Worm (Caenorhabditis elegans) whole organism, late embryonic: Measurements from ENCODE around the gene srt-34.

Experiments
- C08G9.2 ChIP-seq: sonication (generic microtip); optimal IDR thresholded peaks from 2 replicates; lab custom pipeline; 2016; ENCODE audit warnings: mild to moderate bottlenecking, missing genetic modification characterization, moderate library complexity, missing compliant biosample characterization
- F13H6.1 ChIP-seq: sonication (generic microtip); optimal IDR thresholded peaks from 2 replicates; lab custom pipeline; 2016; ENCODE audit warnings: missing genetic modification characterization, missing compliant biosample characterization
- K02D7.2 ChIP-seq: sonication (generic microtip); optimal IDR thresholded peaks from 2 replicates; lab custom pipeline; 2017; ENCODE audit warnings: mild to moderate bottlenecking, missing genetic modification characterization, missing compliant biosample characterization
- T23F11.4 ChIP-seq: fragments of 200-800 bp; sonication (Bioruptor generic); optimal IDR thresholded peaks from 2 replicates; lab custom pipeline; 2018; ENCODE audit warnings: mild to moderate bottlenecking, missing genetic modification characterization, missing compliant biosample characterization
- Y22D7AL.16 ChIP-seq: sonication (generic microtip); optimal IDR thresholded peaks from 2 replicates; lab custom pipeline; 2016; ENCODE audit warnings: missing genetic modification characterization, missing compliant biosample characterization
- ahr-1 ChIP-seq: sonication (generic microtip); optimal IDR thresholded peaks from 2 replicates; lab custom pipeline; 2016; ENCODE audit warnings: missing genetic modification characterization, missing compliant biosample characterization
- ceh-14 ChIP-seq: sonication (generic microtip); optimal IDR thresholded peaks from 2 replicates; lab custom pipeline; 2016; ENCODE audit warnings: missing genotype, missing genetic modification characterization, missing compliant biosample characterization
- ceh-18 ChIP-seq: sonication (generic microtip); optimal IDR thresholded peaks from 2 replicates; lab custom pipeline; 2016; ENCODE audit warnings: missing genetic modification characterization, missing compliant biosample characterization
- ceh-2 ChIP-seq: sonication (generic microtip); optimal IDR thresholded peaks from 2 replicates; lab custom pipeline; 2016; ENCODE audit warnings: missing genotype, missing genetic modification characterization, missing compliant biosample characterization
- ceh-24 ChIP-seq: sonication (generic microtip); optimal IDR thresholded peaks from 2 replicates; lab custom pipeline; 2016; ENCODE audit warnings: mild to moderate bottlenecking, missing genetic modification characterization, missing compliant biosample characterization
- ceh-31 ChIP-seq: sonication (generic microtip); optimal IDR thresholded peaks from 2 replicates; lab custom pipeline; 2016; ENCODE audit warnings: missing genetic modification characterization, missing compliant biosample characterization
- ceh-34 ChIP-seq: sonication (generic microtip); optimal IDR thresholded peaks from 2 replicates; lab custom pipeline; 2016; ENCODE audit warnings: mild to moderate bottlenecking, missing genetic modification characterization, missing compliant biosample characterization
- ceh-45 ChIP-seq: fragments of 200-800 bp; sonication (Bioruptor generic); IDR thresholded peaks from 2 replicates; pipeline ENCODE4 v1.3.6; 2022; ENCODE audit warnings: missing genetic modification reagents, missing genetic modification characterization, missing compliant biosample characterization
- ceh-48 ChIP-seq: sonication (generic microtip); optimal IDR thresholded peaks from 2 replicates; lab custom pipeline; 2016; ENCODE audit warnings: missing genetic modification characterization, inconsistent platforms, missing compliant biosample characterization
- ceh-6 ChIP-seq: fragments of 200-800 bp; sonication (Bioruptor generic); optimal IDR thresholded peaks from 2 replicates; lab custom pipeline; 2018; ENCODE audit warnings: mild to moderate bottlenecking, missing genetic modification characterization, missing compliant biosample characterization
- che-1 ChIP-seq: sonication (generic microtip); optimal IDR thresholded peaks from 2 replicates; lab custom pipeline; 2016; ENCODE audit warnings: mild to moderate bottlenecking, missing genetic modification characterization, missing compliant biosample characterization
- dmd-4 ChIP-seq: sonication (generic microtip); optimal IDR thresholded peaks from 2 replicates; lab custom pipeline; 2016; ENCODE audit warnings: borderline replicate concordance, missing genetic modification characterization, missing compliant biosample characterization
- dve-1 ChIP-seq: sonication (generic microtip); optimal IDR thresholded peaks from 2 replicates; lab custom pipeline; 2017; ENCODE audit warnings: antibody characterized with exemption, mild to moderate bottlenecking, missing genetic modification characterization, missing compliant biosample characterization
- elt-2 ChIP-seq: sonication (generic microtip); optimal IDR thresholded peaks from 2 replicates; lab custom pipeline; 2016; ENCODE audit warnings: missing genetic modification reagents, missing genetic modification characterization, missing compliant biosample characterization
- elt-4 ChIP-seq: sonication (generic microtip); optimal IDR thresholded peaks from 2 replicates; lab custom pipeline; 2016; ENCODE audit warnings: missing genetic modification characterization, missing compliant biosample characterization
- ets-4 ChIP-seq: sonication (generic microtip); optimal IDR thresholded peaks from 2 replicates; lab custom pipeline; 2016; ENCODE audit warnings: missing genetic modification characterization, missing compliant biosample characterization
- fax-1 ChIP-seq: sonication (generic microtip); optimal IDR thresholded peaks from 2 replicates; lab custom pipeline; 2016; ENCODE audit warnings: missing genotype, missing genetic modification characterization, missing compliant biosample characterization
- fkh-6 ChIP-seq: sonication (generic microtip); optimal IDR thresholded peaks from 2 replicates; lab custom pipeline; 2016; ENCODE audit warnings: missing genetic modification characterization, missing compliant biosample characterization
- gmeb-2 ChIP-seq: sonication (generic microtip); optimal IDR thresholded peaks from 2 replicates; lab custom pipeline; 2016; ENCODE audit warnings: missing genetic modification characterization, inconsistent platforms, missing compliant biosample characterization
- hlh-13 ChIP-seq: fragments of 200-800 bp; sonication (Bioruptor generic); optimal IDR thresholded peaks from 2 replicates; lab custom pipeline; 2018; ENCODE audit warnings: mild to moderate bottlenecking, missing genetic modification characterization, missing compliant biosample characterization
- hlh-15 ChIP-seq: sonication (generic microtip); optimal IDR thresholded peaks from 2 replicates; lab custom pipeline; 2016; ENCODE audit warnings: missing genetic modification characterization, missing compliant biosample characterization
- hlh-6 ChIP-seq: sonication (generic microtip); optimal IDR thresholded peaks from 2 replicates; lab custom pipeline; 2016; ENCODE audit warnings: missing genotype, missing genetic modification characterization, missing compliant biosample characterization
- hlh-8 ChIP-seq: sonication (generic microtip); optimal IDR thresholded peaks from 2 replicates; lab custom pipeline; 2016; ENCODE audit warnings: missing genotype, missing genetic modification characterization, missing compliant biosample characterization
- lim-6 ChIP-seq: sonication (generic microtip); optimal IDR thresholded peaks from 2 replicates; lab custom pipeline; 2016; ENCODE audit warnings: missing genetic modification characterization, missing compliant biosample characterization
- madf-2 ChIP-seq: sonication (generic microtip); optimal IDR thresholded peaks from 2 replicates; lab custom pipeline; 2017; ENCODE audit warnings: missing genetic modification characterization, missing compliant biosample characterization
- nfya-1 ChIP-seq: sonication (generic microtip); optimal IDR thresholded peaks from 2 replicates; lab custom pipeline; 2017; ENCODE audit warnings: missing genetic modification characterization, mild to moderate bottlenecking, missing compliant biosample characterization, antibody characterized with exemption, moderate library complexity
- nhr-232 ChIP-seq: sonication (generic microtip); optimal IDR thresholded peaks from 2 replicates; lab custom pipeline; 2016; ENCODE audit warnings: missing genetic modification characterization, missing compliant biosample characterization
- odd-2 ChIP-seq: sonication (generic microtip); optimal IDR thresholded peaks from 2 replicates; lab custom pipeline; 2017; ENCODE audit warnings: antibody characterized with exemption, mild to moderate bottlenecking, missing genetic modification characterization, missing compliant biosample characterization
- pag-3 ChIP-seq: sonication (generic microtip); optimal IDR thresholded peaks from 2 replicates; lab custom pipeline; 2016; ENCODE audit warnings: missing compliant biosample characterization, missing genetic modification characterization, borderline replicate concordance
- pax-1 ChIP-seq: fragments of 150-350 bp; optimal IDR thresholded peaks from 2 replicates; lab custom pipeline; 2014; ENCODE audit warnings: missing biosample characterization, missing genetic modification characterization
- pha-4 ChIP-seq: fragments of 150-350 bp; optimal IDR thresholded peaks from 2 replicates; lab custom pipeline; 2018; ENCODE audit warnings: missing biosample characterization, missing genetic modification reagents, missing genetic modification characterization
- pqm-1 ChIP-seq: sonication (generic microtip); optimal IDR thresholded peaks from 2 replicates; lab custom pipeline; 2016; ENCODE audit warnings: missing genetic modification characterization, missing compliant biosample characterization
- pros-1 ChIP-seq: fragments of 150-350 bp; optimal IDR thresholded peaks from 2 replicates; lab custom pipeline; 2014; ENCODE audit warnings: missing biosample characterization, missing genetic modification reagents, missing genetic modification characterization
- ref-2 ChIP-seq: sonication (generic microtip); optimal IDR thresholded peaks from 2 replicates; lab custom pipeline; 2016; ENCODE audit warnings: missing genetic modification characterization, missing compliant biosample characterization
- rnt-1 ChIP-seq: sonication (generic microtip); optimal IDR thresholded peaks from 2 replicates; lab custom pipeline; 2016; ENCODE audit warnings: missing genetic modification characterization, missing compliant biosample characterization
- sdc-2 ChIP-seq: sonication (generic microtip); optimal IDR thresholded peaks from 2 replicates; lab custom pipeline; 2016; ENCODE audit warnings: missing genotype, missing genetic modification characterization, missing compliant biosample characterization
- sox-4 ChIP-seq: sonication (generic microtip); optimal IDR thresholded peaks from 2 replicates; lab custom pipeline; 2017; ENCODE audit warnings: mild to moderate bottlenecking, missing genetic modification characterization, inconsistent platforms, missing compliant biosample characterization
- syd-9 ChIP-seq: sonication (generic microtip); optimal IDR thresholded peaks from 2 replicates; lab custom pipeline; 2016; ENCODE audit warnings: mild to moderate bottlenecking, missing genetic modification characterization, moderate library complexity, missing compliant biosample characterization
- ttx-3 ChIP-seq: sonication (generic microtip); optimal IDR thresholded peaks from 2 replicates; lab custom pipeline; 2016; ENCODE audit warnings: missing genetic modification reagents, missing genetic modification characterization, missing compliant biosample characterization
- unc-42 ChIP-seq: sonication (generic microtip); optimal IDR thresholded peaks from 2 replicates; lab custom pipeline; 2016; ENCODE audit warnings: missing genotype, missing genetic modification characterization, missing compliant biosample characterization
- unc-55 ChIP-seq: sonication (generic microtip); optimal IDR thresholded peaks from 2 replicates; lab custom pipeline; 2017; ENCODE audit warnings: missing biosample characterization, missing genetic modification reagents, missing genetic modification characterization
- unc-86 ChIP-seq: sonication (generic microtip); optimal IDR thresholded peaks from 2 replicates; lab custom pipeline; 2016; ENCODE audit warnings: missing genetic modification characterization, missing compliant biosample characterization
- zip-5 ChIP-seq: sonication (generic microtip); optimal IDR thresholded peaks from 2 replicates; lab custom pipeline; 2016; ENCODE audit warnings: missing genetic modification characterization, missing compliant biosample characterization

Gene srt-34

DNA sequence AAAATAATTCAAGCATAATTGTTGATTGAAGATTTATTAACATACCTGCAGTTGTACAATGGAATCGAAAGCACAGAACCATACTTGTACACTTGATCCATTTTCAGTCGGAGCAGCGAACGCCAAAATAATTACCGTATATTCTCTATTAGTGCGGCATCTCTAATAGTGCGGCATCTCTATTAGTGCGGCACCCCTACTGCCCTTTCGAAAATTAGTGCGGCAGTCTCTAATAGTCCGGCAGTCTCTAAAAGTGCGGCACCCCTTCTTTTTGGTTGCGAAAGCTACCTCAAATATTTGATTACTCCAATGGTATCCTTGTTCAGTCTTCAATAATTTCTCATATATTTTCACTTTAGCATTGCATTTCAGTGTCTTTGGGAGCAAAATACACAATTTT lies at the start of gene srt-34:
Gene srt-34 (minus strand): TSS at position 101 of the 400 bp plus-strand sequence.
- no peak for TF ChIP-seq ceh-45 (GFP tag; lab: Robert Waterston, UW)
- no peak for TF ChIP-seq gmeb-2 (tag; lab: Kevin White, UChicago)
- no peak for TF ChIP-seq ref-2
- TF ChIP-seq pax-1, result no peak
- no peak for TF ChIP-seq pros-1 (tag; lab: Kevin White, UChicago)
- TF ChIP-seq ceh-34, result no peak
- no peak for TF ChIP-seq ceh-31 (tag; lab: Kevin White, UChicago)
- no peak for TF ChIP-seq nhr-232 (tag; lab: Kevin White, UChicago)
- TF ChIP-seq ceh-2 (tag; lab: Kevin White, UChicago), result no peak
- no peak for TF ChIP-seq hlh-6 (tag; lab: Kevin White, UChicago)
- no peak for TF ChIP-seq unc-42 (tag; lab: Kevin White, UChicago)
- TF ChIP-seq sox-4 (tag; lab: Kevin White, UChicago), result no peak
- TF ChIP-seq ets-4 (tag; lab: Kevin White, UChicago), result no peak
- TF ChIP-seq hlh-15 (tag; lab: Kevin White, UChicago), result no peak

DNA sequence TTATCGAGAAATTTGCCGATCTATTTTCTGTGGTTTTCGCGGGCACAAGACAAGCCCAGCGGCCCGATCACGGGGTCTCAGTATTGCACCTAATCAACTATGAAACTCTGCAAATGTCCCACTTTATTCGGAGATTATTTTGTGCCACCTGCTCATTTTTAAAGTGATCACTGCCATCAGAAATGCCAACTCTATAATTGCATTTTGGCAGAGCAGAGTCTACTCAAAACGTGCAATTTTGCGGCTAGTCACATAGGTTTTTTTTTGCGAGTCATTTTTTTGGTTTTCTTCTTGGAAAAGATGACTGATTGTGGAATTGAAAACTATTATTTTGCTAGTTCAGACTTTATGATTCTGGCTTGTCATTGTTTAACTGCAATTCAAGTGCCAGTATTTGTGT lies 46.9 kb upstream of the srt-34 start, which contains the start of gene srh-240:
Gene srh-240 (plus strand): TSS at position 301 of the 400 bp plus-strand sequence.
- TF ChIP-seq dmd-4 (tag; lab: Kevin White, UChicago) (no peak), Y22D7AL.16 (no peak), sdc-2 (tag; lab: Kevin White, UChicago) (no peak), ahr-1 (tag; lab: Kevin White, UChicago) (no peak), F13H6.1 (tag; lab: Kevin White, UChicago) (no peak), T23F11.4 (GFP tag; lab: Kevin White, UChicago) (no peak), rnt-1 (no peak), unc-55 (GFP tag; lab: Kevin White, UChicago) (no peak), fax-1 (no peak)

- no peak for TF ChIP-seq hlh-13 (GFP tag; lab: Kevin White, UChicago)
- TF ChIP-seq pax-1, result no peak
- TF ChIP-seq fkh-6 (tag; lab: Kevin White, UChicago), result no peak
- TF ChIP-seq ceh-48 (tag; lab: Kevin White, UChicago), result no peak
- no peak for TF ChIP-seq pqm-1
- no peak for TF ChIP-seq pag-3
- TF ChIP-seq unc-86 (tag; lab: Kevin White, UChicago), result no peak
- no peak for TF ChIP-seq lim-6 (tag; lab: Kevin White, UChicago)
- no peak for TF ChIP-seq zip-5 (tag; lab: Kevin White, UChicago)
- no peak for TF ChIP-seq K02D7.2
- TF ChIP-seq nhr-232 (tag; lab: Kevin White, UChicago), result no peak
- TF ChIP-seq elt-4 (tag; lab: Kevin White, UChicago), result no peak
- no peak for TF ChIP-seq sox-4 (tag; lab: Kevin White, UChicago)
- TF ChIP-seq pha-4, result no peak
- no peak for TF ChIP-seq ceh-34
- TF ChIP-seq odd-2 (tag; lab: Kevin White, UChicago), result no peak
- no peak for TF ChIP-seq ceh-24 (tag; lab: Kevin White, UChicago)
Measured at ce11 chrV:2863033-2863432, 45.0 kb upstream of the srt-34 start, which contains the start of gene srh-272. srh-272 (plus strand) TSS chrV:2863333.

DNA sequence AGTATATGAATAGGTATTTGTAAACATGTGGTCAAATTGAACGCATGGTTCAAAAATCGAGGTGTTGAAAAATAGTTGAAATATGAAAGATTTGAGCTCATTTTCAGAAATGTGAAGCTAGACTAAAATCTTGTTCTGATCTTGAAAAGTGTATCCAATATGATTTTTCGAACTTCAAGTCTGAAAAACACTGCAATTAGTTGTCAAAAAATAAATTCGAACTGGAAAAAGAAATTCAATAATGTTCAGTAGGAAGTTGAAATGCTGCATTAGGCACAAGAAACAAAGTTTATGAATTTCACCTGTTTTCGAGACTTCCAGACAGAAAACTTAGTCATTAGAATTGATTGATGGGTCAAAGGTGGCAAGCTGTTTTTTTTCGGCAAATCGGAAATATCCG lies 43.5 kb upstream of the srt-34 start, which contains the start of gene srh-270:
Gene srh-270 (minus strand): TSS at position 101 of the 400 bp plus-strand sequence.
- no peak for TF ChIP-seq ceh-6 (GFP tag; lab: Kevin White, UChicago)
- no peak for TF ChIP-seq madf-2 (tag; lab: Kevin White, UChicago)
- no peak for TF ChIP-seq fkh-6 (tag; lab: Kevin White, UChicago)
- TF ChIP-seq pag-3, result no peak
- no peak for TF ChIP-seq ceh-14 (tag; lab: Kevin White, UChicago)
- TF ChIP-seq nfya-1 (tag; lab: Kevin White, UChicago), result no peak
- no peak for TF ChIP-seq dmd-4 (tag; lab: Kevin White, UChicago)
- TF ChIP-seq ceh-18, result no peak
- no peak for TF ChIP-seq hlh-8 (tag; lab: Kevin White, UChicago)
- no peak for TF ChIP-seq elt-4 (tag; lab: Kevin White, UChicago)
- no peak for TF ChIP-seq dve-1 (tag; lab: Kevin White, UChicago)
- TF ChIP-seq syd-9 (tag; lab: Kevin White, UChicago), result no peak
- TF ChIP-seq elt-2, result no peak
- TF ChIP-seq C08G9.2 (tag; lab: Kevin White, UChicago), result no peak
- TF ChIP-seq ttx-3 (tag; lab: Kevin White, UChicago), result no peak
- TF ChIP-seq che-1, result no peak
- TF ChIP-seq ceh-24 (tag; lab: Kevin White, UChicago), result no peak
- TF ChIP-seq F13H6.1 (tag; lab: Kevin White, UChicago), result no peak
